Fruit fly (Drosophila melanogaster) whole organism, embryonic: ENCODE results near the gene cyr.

Experiments used
- Adf1 ChIP-seq: fragments of 200-800 bp; sonication (Bioruptor generic); IDR thresholded peaks from 2 replicates; pipeline ENCODE4 v1.3.6; 2022; ENCODE audit warnings: missing biosample characterization, missing genetic modification characterization
- Aef1 ChIP-seq: fragments of 200-800 bp; sonication (Bioruptor generic); IDR thresholded peaks from 3 replicates; pipeline ENCODE4 v1.3.6; 2022; ENCODE audit warnings: missing biosample characterization, missing genetic modification characterization
- Antp ChIP-seq: fragments of 200-800 bp; sonication (Bioruptor generic); optimal IDR thresholded peaks from 3 replicates; lab custom pipeline; 2016; ENCODE audit warnings: missing biosample characterization, missing genetic modification characterization
- Atf6 ChIP-seq: fragments of 200-800 bp; sonication (Bioruptor generic); IDR thresholded peaks from 2 replicates; pipeline ENCODE4 v1.3.6; 2022; ENCODE audit warnings: missing biosample characterization, missing genetic modification characterization
- CG10366 ChIP-seq: fragments of 200-800 bp; sonication (Bioruptor generic); IDR thresholded peaks from 2 replicates; pipeline ENCODE4 v1.3.6; 2022; ENCODE audit warnings: missing biosample characterization, missing genetic modification characterization
- CG11504 ChIP-seq: fragments of 200-800 bp; sonication (Bioruptor generic); optimal IDR thresholded peaks from 3 replicates; lab custom pipeline; 2019; ENCODE audit warnings: missing biosample characterization, mild to moderate bottlenecking, missing genetic modification characterization, moderate library complexity
- CG12659 ChIP-seq: fragments of 200-800 bp; sonication (Bioruptor generic); optimal IDR thresholded peaks from 3 replicates; lab custom pipeline; 2017; ENCODE audit warnings: mild to moderate bottlenecking, missing biosample characterization, missing genetic modification reagents, missing genetic modification characterization
- CG14014 ChIP-seq: fragments of 200-800 bp; sonication (Bioruptor generic); IDR thresholded peaks from 2 replicates; pipeline ENCODE4 v1.3.6; 2022; ENCODE audit warnings: missing biosample characterization, missing genetic modification characterization
- CG14441 ChIP-seq: fragments of 200-800 bp; sonication (Bioruptor generic); IDR thresholded peaks from 2 replicates; pipeline ENCODE4 v1.3.6; 2022; ENCODE audit warnings: missing biosample characterization, missing genetic modification characterization
- CG17359 ChIP-seq: fragments of 200-800 bp; sonication (Bioruptor generic); optimal IDR thresholded peaks from 3 replicates; lab custom pipeline; 2018; ENCODE audit warnings: missing biosample characterization, mild to moderate bottlenecking, missing genetic modification characterization, moderate library complexity
- CG18011 ChIP-seq: fragments of 200-800 bp; sonication (Bioruptor generic); optimal IDR thresholded peaks from 2 replicates; lab custom pipeline; 2017; ENCODE audit warnings: missing biosample characterization, missing genetic modification characterization, mild to moderate bottlenecking, moderate library complexity, missing genotype
- CG18619 ChIP-seq: fragments of 200-800 bp; sonication (Bioruptor generic); optimal IDR thresholded peaks from 3 replicates; lab custom pipeline; 2017; ENCODE audit warnings: missing biosample characterization, mild to moderate bottlenecking, missing genetic modification characterization
- CG2120 ChIP-seq: fragments of 200-800 bp; sonication (Bioruptor generic); optimal IDR thresholded peaks from 3 replicates; lab custom pipeline; 2016; ENCODE audit warnings: missing biosample characterization, missing genetic modification characterization
- CG32532 ChIP-seq: fragments of 200-800 bp; sonication (Bioruptor generic); IDR thresholded peaks from 2 replicates; pipeline ENCODE4 v1.3.6; 2022; ENCODE audit warnings: missing biosample characterization, missing genetic modification characterization
- CG6765 ChIP-seq: fragments of 200-800 bp; sonication (Bioruptor generic); optimal IDR thresholded peaks from 3 replicates; lab custom pipeline; 2017; ENCODE audit warnings: missing biosample characterization, mild to moderate bottlenecking, missing genetic modification characterization
- CG9932 ChIP-seq: fragments of 200-800 bp; sonication (Bioruptor generic); IDR thresholded peaks from 2 replicates; pipeline ENCODE4 v1.3.6; 2022; ENCODE audit warnings: missing biosample characterization, missing genetic modification characterization
- Dbx ChIP-seq: fragments of 200-800 bp; sonication (Bioruptor generic); IDR thresholded peaks from 3 replicates; pipeline ENCODE4 v1.3.6; 2022; ENCODE audit warnings: missing biosample characterization, missing genetic modification characterization
- Dip3 ChIP-seq: fragments of 200-800 bp; sonication (Bioruptor generic); optimal IDR thresholded peaks from 3 replicates; lab custom pipeline; 2016; ENCODE audit warnings: missing biosample characterization, missing genetic modification characterization
- ERR ChIP-seq: fragments of 200-800 bp; sonication (Bioruptor generic); optimal IDR thresholded peaks from 2 replicates; lab custom pipeline; 2016; ENCODE audit warnings: missing biosample characterization, missing genetic modification characterization
- Ets65A ChIP-seq: fragments of 200-800 bp; sonication (Bioruptor generic); peaks from one replicate; lab custom pipeline; 2016; ENCODE audit warnings: missing biosample characterization, missing genetic modification characterization
- Fer1 ChIP-seq: fragments of 200-800 bp; sonication (Bioruptor generic); optimal IDR thresholded peaks from 2 replicates; lab custom pipeline; 2017; ENCODE audit warnings: missing biosample characterization, mild to moderate bottlenecking, missing genetic modification characterization
- HHEX ChIP-seq: fragments of 200-800 bp; sonication (Bioruptor generic); optimal IDR thresholded peaks from 3 replicates; lab custom pipeline; 2017; ENCODE audit warnings: missing biosample characterization, mild to moderate bottlenecking, missing genetic modification characterization, missing genetic modification reagents
- Hmx ChIP-seq: fragments of 200-800 bp; sonication (Bioruptor generic); optimal IDR thresholded peaks from 2 replicates; lab custom pipeline; 2016; ENCODE audit warnings: missing biosample characterization, missing genetic modification characterization
- Hr51 ChIP-seq, 2 experiments: fragments of 200-800 bp; sonication (Bioruptor generic); optimal IDR thresholded peaks; 2 replicates in 1 of 2; 3 replicates in 1 of 2; lab custom pipeline; 2016 to 2018; ENCODE audit warnings: missing biosample characterization in 2 of 2, missing genetic modification characterization in 2 of 2, mild to moderate bottlenecking in 1 of 2, moderate library complexity in 1 of 2
- NK7.1 ChIP-seq: fragments of 200-800 bp; sonication (Bioruptor generic); optimal IDR thresholded peaks from 3 replicates; lab custom pipeline; 2016; ENCODE audit warnings: missing biosample characterization, missing genetic modification characterization
- PHDP ChIP-seq: fragments of 200-800 bp; sonication (Bioruptor generic); optimal IDR thresholded peaks from 3 replicates; lab custom pipeline; 2018; ENCODE audit warnings: missing biosample characterization, mild to moderate bottlenecking, missing genetic modification characterization, moderate library complexity
- Pdp1 ChIP-seq, 2 experiments: fragments of 200-800 bp; sonication (Bioruptor generic); optimal IDR thresholded peaks; 3 replicates each; lab custom pipeline; 2016; ENCODE audit warnings: missing biosample characterization in 2 of 2, missing genetic modification characterization in 2 of 2, mild to moderate bottlenecking in 1 of 2, moderate library complexity in 1 of 2
- Sox102F ChIP-seq: fragments of 200-800 bp; sonication (Bioruptor generic); optimal IDR thresholded peaks from 2 replicates; lab custom pipeline; 2018; ENCODE audit warnings: missing biosample characterization, mild to moderate bottlenecking, missing genetic modification characterization, moderate library complexity
- TFAM ChIP-seq: fragments of 200-800 bp; sonication (Bioruptor generic); optimal IDR thresholded peaks from 2 replicates; lab custom pipeline; 2017; ENCODE audit warnings: missing biosample characterization, missing genetic modification characterization, inconsistent platforms
- Vsx1 ChIP-seq: fragments of 200-800 bp; sonication (Bioruptor generic); optimal IDR thresholded peaks from 2 replicates; lab custom pipeline; 2017; ENCODE audit warnings: missing biosample characterization, mild to moderate bottlenecking, missing genetic modification characterization, missing genetic modification reagents
- ci ChIP-seq: fragments of 200-800 bp; sonication (Bioruptor generic); IDR thresholded peaks from 3 replicates; pipeline ENCODE4 v1.3.6; 2022; ENCODE audit warnings: missing biosample characterization, missing genetic modification characterization
- da ChIP-seq: fragments of 200-800 bp; sonication (Bioruptor generic); optimal IDR thresholded peaks from 2 replicates; lab custom pipeline; 2016; ENCODE audit warnings: missing biosample characterization, missing genetic modification characterization
- dan ChIP-seq: fragments of 200-800 bp; sonication (Bioruptor generic); IDR thresholded peaks from 2 replicates; pipeline ENCODE4 v1.3.6; 2022; ENCODE audit warnings: missing biosample characterization, missing genetic modification characterization
- dati ChIP-seq: fragments of 200-800 bp; sonication (Bioruptor generic); IDR thresholded peaks from 2 replicates; pipeline ENCODE4 v1.3.6; 2022; ENCODE audit warnings: missing biosample characterization, missing genetic modification characterization
- dpn ChIP-seq, 2 experiments: fragments of 200-800 bp; sonication (Bioruptor generic); optimal IDR thresholded peaks; 3 replicates each; lab custom pipeline; 2016; ENCODE audit warnings: missing biosample characterization in 2 of 2, missing genetic modification characterization in 2 of 2
- fd3F ChIP-seq: fragments of 200-800 bp; sonication (Bioruptor generic); optimal IDR thresholded peaks from 2 replicates; lab custom pipeline; 2018; ENCODE audit warnings: missing biosample characterization, mild to moderate bottlenecking, missing genetic modification characterization, moderate library complexity
- fu2 ChIP-seq: fragments of 200-800 bp; sonication (Bioruptor generic); optimal IDR thresholded peaks from 2 replicates; lab custom pipeline; 2016; ENCODE audit warnings: missing biosample characterization, missing genetic modification characterization
- knrl ChIP-seq: fragments of 200-800 bp; sonication (Bioruptor generic); IDR thresholded peaks from 3 replicates; pipeline ENCODE4 v1.3.6; 2022; ENCODE audit warnings: missing biosample characterization, missing genetic modification characterization; ENCODE audit not compliant: partially characterized antibody
- maf-S ChIP-seq: fragments of 200-800 bp; sonication (Bioruptor generic); optimal IDR thresholded peaks from 2 replicates; lab custom pipeline; 2016; ENCODE audit warnings: missing biosample characterization, missing genetic modification characterization
- pho ChIP-seq: fragments of 200-800 bp; sonication (Bioruptor generic); optimal IDR thresholded peaks from 2 replicates; lab custom pipeline; 2016; ENCODE audit warnings: missing biosample characterization, missing genetic modification characterization
- pzg ChIP-seq: fragments of 200-800 bp; sonication (Bioruptor generic); optimal IDR thresholded peaks from 3 replicates; lab custom pipeline; 2018; ENCODE audit warnings: missing biosample characterization, mild to moderate bottlenecking, missing genetic modification characterization, moderate library complexity
- repo ChIP-seq: fragments of 200-800 bp; sonication (Bioruptor generic); optimal IDR thresholded peaks from 2 replicates; lab custom pipeline; 2016; ENCODE audit warnings: missing biosample characterization, missing genetic modification characterization
- tgo ChIP-seq: fragments of 200-800 bp; sonication (Bioruptor generic); IDR thresholded peaks from 3 replicates; pipeline ENCODE4 v1.3.6; 2022; ENCODE audit warnings: missing biosample characterization, missing genetic modification characterization
- tll ChIP-seq, 2 experiments: fragments of 200-800 bp in 1 of 2; fragments of >200 bp in 1 of 2; sonication (Bioruptor generic) in 1 of 2; optimal IDR thresholded peaks; 2 replicates each; lab custom pipeline; 2017 to 2019; ENCODE audit warnings: missing biosample characterization in 2 of 2, missing genetic modification characterization in 2 of 2, mild to moderate bottlenecking in 1 of 2, moderate library complexity in 1 of 2
- vvl ChIP-seq: fragments of 200-800 bp; sonication (Bioruptor generic); IDR thresholded peaks from 2 replicates; pipeline ENCODE4 v1.3.6; 2022; ENCODE audit warnings: missing biosample characterization, missing genetic modification characterization
- z ChIP-seq: fragments of 200-800 bp; sonication (Bioruptor generic); IDR thresholded peaks from 3 replicates; pipeline ENCODE4 v1.3.6; 2022; ENCODE audit warnings: missing biosample characterization, missing genetic modification characterization
- zfh2 ChIP-seq: fragments of 200-800 bp; sonication (Bioruptor generic); optimal IDR thresholded peaks from 2 replicates; lab custom pipeline; 2016; ENCODE audit warnings: missing biosample characterization, missing genetic modification characterization

The cyr gene

DNA sequence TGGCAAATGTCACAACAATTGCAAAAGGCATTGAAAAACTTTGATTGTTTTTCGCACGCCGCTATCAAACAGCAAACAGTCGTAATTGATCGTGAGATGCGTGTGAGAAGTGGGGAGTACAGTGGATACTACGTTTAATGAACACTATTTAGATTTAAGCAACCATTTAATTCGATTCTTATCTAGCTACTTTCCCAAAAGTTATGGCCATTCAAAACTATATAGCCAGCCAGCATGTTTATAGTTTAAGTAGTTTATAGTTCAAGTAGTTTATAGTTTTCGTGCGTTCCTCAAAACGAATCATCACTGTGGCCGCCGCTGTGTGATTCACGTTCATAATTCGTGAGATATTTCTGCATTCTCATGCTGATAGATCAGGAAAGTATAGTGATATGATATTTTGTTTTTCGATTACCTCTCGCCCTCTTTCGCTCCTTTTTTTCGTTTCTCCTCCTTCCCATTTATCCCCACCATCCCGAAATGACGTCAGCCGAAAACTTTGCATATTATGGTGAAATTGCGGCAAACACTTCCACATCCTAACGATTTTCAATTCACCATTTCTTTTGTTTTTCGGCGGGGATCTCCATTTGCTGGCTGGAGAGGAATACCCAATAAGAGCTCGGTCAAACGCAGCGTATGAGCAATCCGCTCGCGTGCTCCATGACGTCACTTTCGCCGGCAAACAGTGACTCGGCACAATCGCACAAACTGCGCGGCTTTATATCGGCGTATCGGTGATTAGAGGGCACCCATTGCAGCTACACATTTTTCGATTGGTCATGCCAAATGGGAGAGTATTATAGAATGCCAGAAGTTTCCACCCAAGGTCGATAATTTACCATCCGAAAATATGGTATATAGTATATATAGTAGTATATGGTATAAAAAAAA, 21.9 kb downstream of the cyr start (continued):
- TF ChIP-seq Vsx1 (GFP tag; lab: Kevin White, UChicago): no peak
- TF ChIP-seq pzg (GFP tag; lab: Kevin White, UChicago): no peak
- peak; percentile 48 for TF ChIP-seq CG18011 (GFP tag; lab: Kevin White, UChicago)
- TF ChIP-seq da (GFP tag; lab: Kevin White, UChicago): no peak
- TF ChIP-seq tll (GFP tag; optimal IDR thresholded peaks at IDR 0.05; lab: Kevin White, UChicago): no peak
- TF ChIP-seq ERR (GFP tag; lab: Kevin White, UChicago): no peak
- TF ChIP-seq knrl (GFP tag; lab: Robert Waterston, UW): no peak
- no peak for TF ChIP-seq dati (GFP tag; lab: Robert Waterston, UW)
- TF ChIP-seq TFAM (GFP tag; lab: Kevin White, UChicago): no peak
- TF ChIP-seq, all 482 proteins: peak for 222

DNA sequence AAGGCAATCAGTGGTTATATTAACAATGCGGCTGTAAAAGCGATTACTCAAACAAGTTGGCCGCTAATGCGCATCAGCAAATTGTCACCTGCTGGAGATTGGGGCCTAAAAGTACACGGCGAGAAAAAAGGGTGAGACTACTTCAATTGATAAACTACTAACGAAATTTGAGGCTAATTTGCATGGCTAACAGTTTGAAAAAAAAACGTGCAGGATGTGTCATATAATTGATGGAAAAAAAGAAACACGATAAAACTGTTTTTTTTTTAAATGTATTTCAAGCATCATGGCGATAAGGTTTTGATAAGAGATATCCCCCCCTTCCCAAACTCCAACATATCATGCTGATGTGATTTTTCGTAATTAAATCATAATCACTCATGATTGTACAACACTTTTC, 22.8 kb downstream of the cyr start:
- TF ChIP-seq ci (no peak), CG9932 (peak; percentile 52), pho (no peak), Dip3 (peak; percentile 2), dan (GFP tag; lab: Robert Waterston, UW) (no peak), repo (no peak), HHEX (GFP tag; lab: Kevin White, UChicago) (peak; percentile 44), Adf1 (peak; percentile 11; the same call in 1 of the 2 replicates), CG17359 (peak; percentile 6), dpn (GFP tag; optimal IDR thresholded peaks at IDR 0.05; lab: Kevin White, UChicago) (peak; percentile 7 to 52), Ets65A (GFP tag; lab: Kevin White, UChicago) (peak; percentile 90), Hmx (GFP tag; lab: Kevin White, UChicago) (no peak), CG10366 (GFP tag; lab: Robert Waterston, UW) (peak; percentile 28; the same call in 1 of the 2 replicates), Pdp1 (GFP tag; optimal IDR thresholded peaks at IDR 0.05; lab: Kevin White, UChicago) (peak in 1 of 2 experiments; percentile 14), PHDP (tag; lab: Kevin White, UChicago) (peak; percentile 29), CG6765 (peak; percentile 21), CG2120 (GFP tag; lab: Kevin White, UChicago) (peak; percentile 55), vvl (GFP tag; lab: Robert Waterston, UW) (peak; percentile 60; the same call in 1 of the 2 replicates), CG14441 (GFP tag; lab: Robert Waterston, UW) (peak; percentile 41), CG12659 (GFP tag; lab: Kevin White, UChicago) (peak; percentile 35), NK7.1 (GFP tag; lab: Kevin White, UChicago) (peak; percentile 11), Dbx (peak; percentile 62; the same call in 2 of the 3 replicates), Aef1 (peak; percentile 41; the same call in 1 of the 3 replicates), Antp (peak; percentile 5), Fer1 (peak; percentile 62), zfh2 (GFP tag; lab: Kevin White, UChicago) (peak; percentile 3), fd3F (GFP tag; lab: Kevin White, UChicago) (peak; percentile 10), maf-S (GFP tag; lab: Kevin White, UChicago) (no peak), CG14014 (GFP tag; lab: Robert Waterston, UW) (peak; percentile 46; the same call in 1 of the 2 replicates), Hr51 (GFP tag; optimal IDR thresholded peaks at IDR 0.05; lab: Kevin White, UChicago) (peak in 1 of 2 experiments; percentile 42), Atf6 (GFP tag; lab: Robert Waterston, UW) (peak; percentile 57; the same call in 1 of the 2 replicates), z (GFP tag; lab: Robert Waterston, UW) (no peak), CG11504 (tag; lab: Kevin White, UChicago) (peak; percentile 46), CG32532 (GFP tag; lab: Robert Waterston, UW) (peak; percentile 64; the same call in 1 of the 2 replicates), Sox102F (GFP tag; lab: Kevin White, UChicago) (peak; percentile 1), fu2 (GFP tag; lab: Kevin White, UChicago) (peak; percentile 2), CG18619 (GFP tag; lab: Kevin White, UChicago) (peak; percentile 18), tgo (GFP tag; lab: Robert Waterston, UW) (peak; percentile 38; the same call in 1 of the 3 replicates)
